Worm (Caenorhabditis elegans): Measurements from ENCODE around the gene oxy-4.

oxy-4 gene

DNA sequence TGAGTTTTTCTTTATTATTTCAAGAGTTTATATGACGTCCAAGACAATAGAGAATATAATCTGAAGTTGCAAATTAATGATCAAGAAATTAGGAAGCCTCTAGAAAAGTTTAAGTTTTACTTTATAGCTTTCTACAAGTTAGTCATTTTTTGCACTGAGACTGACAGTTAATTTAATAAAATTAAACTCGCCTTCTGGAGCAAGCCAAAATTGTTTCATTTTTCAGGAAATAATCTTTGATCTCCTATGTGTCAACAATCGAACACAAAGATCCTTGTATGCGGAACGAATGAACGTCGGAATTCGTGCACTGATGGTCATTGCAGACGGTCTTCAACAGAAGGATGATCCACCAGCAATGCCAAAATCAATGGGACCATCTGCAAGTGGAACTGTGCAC, 46.2 kb downstream of the oxy-4 start:
- TF ChIP-seq sem-2 (GFP tag; optimal IDR thresholded peaks at IDR 0.05) (no peak), lin-13 (tag; optimal IDR thresholded peaks at IDR 0.05) (no peak), ztf-11 (tag; optimal IDR thresholded peaks at IDR 0.05) (no peak), nhr-28 (tag; optimal IDR thresholded peaks at IDR 0.05) (no peak), elt-3 (tag; optimal IDR thresholded peaks at IDR 0.05) (no peak), sptf-1 (tag; optimal IDR thresholded peaks at IDR 0.05) (no peak), elt-1 (tag; optimal IDR thresholded peaks at IDR 0.05; ENCODE audit: borderline replicate concordance, insufficient read depth) (no peak), drap-1 (GFP tag; optimal IDR thresholded peaks at IDR 0.05) (no peak), ceh-43 (GFP tag; optimal IDR thresholded peaks at IDR 0.05) (no peak)

DNA sequence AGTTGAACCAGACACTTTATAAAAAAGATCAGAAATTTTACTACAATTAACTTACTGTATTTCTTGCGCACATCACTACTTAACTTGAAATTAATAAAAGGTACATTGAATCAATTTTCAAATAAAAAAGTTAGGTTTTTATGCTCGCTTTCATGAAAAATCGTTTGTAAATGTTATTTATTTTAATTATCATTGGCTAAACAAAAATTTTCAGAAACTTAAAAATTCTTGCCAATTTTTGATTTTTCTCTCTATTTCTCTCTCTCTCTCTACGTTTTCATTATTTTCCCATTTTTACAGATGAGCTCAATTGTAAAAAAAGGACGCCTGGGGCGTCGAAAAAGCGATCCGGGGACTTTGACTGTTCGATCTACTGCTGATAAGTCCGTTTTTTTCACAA, 49.2 kb downstream of the oxy-4 start, which contains the start of gene sax-2:
Gene sax-2 (plus strand): TSS at position 301 of the 400 bp plus-strand sequence.
- TF ChIP-seq lin-32 (GFP tag; optimal IDR thresholded peaks at IDR 0.05) (no peak), ztf-11 (tag; optimal IDR thresholded peaks at IDR 0.05) (no peak), mls-2 (tag; optimal IDR thresholded peaks at IDR 0.05) (no peak), ceh-39 (tag; optimal IDR thresholded peaks at IDR 0.05) (no peak), pha-4 (tag; optimal IDR thresholded peaks at IDR 0.05) (no peak), elt-1 (tag; optimal IDR thresholded peaks at IDR 0.05; ENCODE audit: borderline replicate concordance, insufficient read depth) (no peak), lsy-2 (tag; optimal IDR thresholded peaks at IDR 0.05) (no peak), flh-1 (GFP tag; optimal IDR thresholded peaks at IDR 0.05) (no peak), bed-3 (GFP tag; optimal IDR thresholded peaks at IDR 0.05) (no peak), ceh-43 (GFP tag; optimal IDR thresholded peaks at IDR 0.05) (no peak), drap-1 (GFP tag; optimal IDR thresholded peaks at IDR 0.05) (no peak), snpc-4 (tag; optimal IDR thresholded peaks at IDR 0.05) (no peak), ces-1 (GFP tag; optimal IDR thresholded peaks at IDR 0.05) (no peak), unc-62 (GFP tag; optimal IDR thresholded peaks at IDR 0.05) (no peak), nhr-76 (tag; optimal IDR thresholded peaks at IDR 0.05) (no peak), cnd-1 (tag; optimal IDR thresholded peaks at IDR 0.05) (no peak)

DNA sequence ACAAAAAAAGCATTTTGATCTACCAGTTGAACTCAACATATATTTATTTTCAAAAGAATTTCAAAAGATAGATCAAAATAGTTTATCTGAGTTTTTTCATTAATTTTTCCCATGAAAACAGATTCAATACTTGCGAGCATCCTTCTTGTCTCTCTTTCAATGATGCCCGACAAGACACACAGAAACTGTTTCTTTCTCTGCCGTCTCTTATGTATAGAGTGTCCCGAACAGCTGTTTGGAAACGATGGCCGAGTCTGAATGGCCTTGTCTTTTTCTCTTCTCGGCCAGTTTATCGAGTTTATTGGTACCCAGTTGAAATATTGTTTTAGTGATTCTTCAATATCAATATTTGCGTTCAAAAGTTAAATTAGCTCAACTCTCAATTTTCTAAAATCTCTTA, 49.8 kb downstream of the oxy-4 start:
- TF ChIP-seq nhr-2 (tag; optimal IDR thresholded peaks at IDR 0.05) (no peak), ham-2 (GFP tag; optimal IDR thresholded peaks at IDR 0.05) (no peak), nhr-237 (tag; optimal IDR thresholded peaks at IDR 0.05) (no peak), mls-2 (tag; optimal IDR thresholded peaks at IDR 0.05) (no peak), tbx-8 (GFP tag; optimal IDR thresholded peaks at IDR 0.05) (no peak), pha-4 (tag; optimal IDR thresholded peaks at IDR 0.05) (no peak), ceh-39 (tag; optimal IDR thresholded peaks at IDR 0.05) (no peak), M03D4.4 (tag; optimal IDR thresholded peaks at IDR 0.05) (no peak), cnd-1 (tag; optimal IDR thresholded peaks at IDR 0.05) (peak; percentile 84), zip-8 (tag; optimal IDR thresholded peaks at IDR 0.05) (no peak), ceh-43 (GFP tag; optimal IDR thresholded peaks at IDR 0.05) (no peak), hlh-1 (tag; optimal IDR thresholded peaks at IDR 0.05) (peak; percentile 99), sem-2 (GFP tag; optimal IDR thresholded peaks at IDR 0.05) (no peak), drap-1 (GFP tag; optimal IDR thresholded peaks at IDR 0.05) (no peak), blmp-1 (tag; optimal IDR thresholded peaks at IDR 0.05) (no peak), elt-3 (tag; optimal IDR thresholded peaks at IDR 0.05) (no peak), nhr-76 (tag; optimal IDR thresholded peaks at IDR 0.05) (no peak), ceh-83 (GFP tag; optimal IDR thresholded peaks at IDR 0.05) (no peak), ces-1 (GFP tag; optimal IDR thresholded peaks at IDR 0.05) (peak; percentile 48), mab-5 (tag; optimal IDR thresholded peaks at IDR 0.05) (no peak), unc-120 (tag; optimal IDR thresholded peaks at IDR 0.05; ENCODE audit: poor library complexity, severe bottlenecking) (peak; percentile 40), ztf-11 (tag; optimal IDR thresholded peaks at IDR 0.05) (no peak), nhr-12 (tag; optimal IDR thresholded peaks at IDR 0.05) (no peak), mep-1 (tag; optimal IDR thresholded peaks at IDR 0.05) (peak; percentile 76), lin-32 (GFP tag; optimal IDR thresholded peaks at IDR 0.05) (peak; percentile 79), sptf-1 (tag; optimal IDR thresholded peaks at IDR 0.05) (no peak), lsy-2 (tag; optimal IDR thresholded peaks at IDR 0.05) (no peak), elt-1 (tag; optimal IDR thresholded peaks at IDR 0.05; ENCODE audit: borderline replicate concordance, insufficient read depth) (peak; percentile 55), flh-1 (GFP tag; optimal IDR thresholded peaks at IDR 0.05) (no peak)

DNA sequence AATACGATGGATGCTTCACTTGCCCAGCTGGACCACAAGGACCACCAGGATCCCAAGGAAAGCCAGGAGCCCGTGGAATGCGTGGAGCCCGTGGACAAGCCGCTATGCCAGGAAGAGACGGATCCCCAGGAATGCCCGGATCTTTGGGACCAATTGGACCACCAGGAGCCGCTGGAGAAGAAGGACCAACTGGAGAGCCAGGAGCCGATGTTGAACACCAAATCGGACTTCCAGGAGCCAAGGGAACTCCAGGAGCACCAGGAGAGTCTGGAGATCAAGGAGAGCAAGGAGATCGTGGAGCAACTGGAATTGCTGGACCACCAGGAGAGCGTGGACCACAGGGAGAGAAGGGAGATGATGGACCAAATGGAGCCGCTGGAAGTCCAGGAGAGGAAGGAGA, 50.6 kb downstream of the oxy-4 start:
- peak; percentile 65 for TF ChIP-seq sptf-1 (tag; optimal IDR thresholded peaks at IDR 0.05)
- TF ChIP-seq ceh-83 (GFP tag; optimal IDR thresholded peaks at IDR 0.05): no peak

Measured in whole organism, mixed stage, embryonic.